Worm (Caenorhabditis elegans) whole organism, late embryonic: ENCODE results near the gene glr-6.

Experiments
- C38D4.7 ChIP-seq: fragments of 200-800 bp; sonication (Bioruptor generic); optimal IDR thresholded peaks from 2 replicates; lab custom pipeline; 2018; ENCODE audit warnings: mild to moderate bottlenecking, missing genetic modification characterization, moderate library complexity, missing compliant biosample characterization
- K09A11.1 ChIP-seq: sonication (generic microtip); optimal IDR thresholded peaks from 2 replicates; lab custom pipeline; 2017; ENCODE audit warnings: antibody characterized with exemption, mild to moderate bottlenecking, missing genetic modification characterization, missing compliant biosample characterization; ENCODE audit not compliant: insufficient read depth
- T23F11.4 ChIP-seq: fragments of 200-800 bp; sonication (Bioruptor generic); optimal IDR thresholded peaks from 2 replicates; lab custom pipeline; 2018; ENCODE audit warnings: mild to moderate bottlenecking, missing genetic modification characterization, missing compliant biosample characterization
- Y22D7AL.16 ChIP-seq: sonication (generic microtip); optimal IDR thresholded peaks from 2 replicates; lab custom pipeline; 2016; ENCODE audit warnings: missing genetic modification characterization, missing compliant biosample characterization
- ahr-1 ChIP-seq: sonication (generic microtip); optimal IDR thresholded peaks from 2 replicates; lab custom pipeline; 2016; ENCODE audit warnings: missing genetic modification characterization, missing compliant biosample characterization
- ceh-18 ChIP-seq: sonication (generic microtip); optimal IDR thresholded peaks from 2 replicates; lab custom pipeline; 2016; ENCODE audit warnings: missing genetic modification characterization, missing compliant biosample characterization
- ceh-19 ChIP-seq: fragments of 200-800 bp; sonication (Bioruptor generic); optimal IDR thresholded peaks from 2 replicates; lab custom pipeline; 2018; ENCODE audit warnings: mild to moderate bottlenecking, missing genetic modification characterization, missing compliant biosample characterization
- ceh-24 ChIP-seq: sonication (generic microtip); optimal IDR thresholded peaks from 2 replicates; lab custom pipeline; 2016; ENCODE audit warnings: mild to moderate bottlenecking, missing genetic modification characterization, missing compliant biosample characterization
- ceh-31 ChIP-seq: sonication (generic microtip); optimal IDR thresholded peaks from 2 replicates; lab custom pipeline; 2016; ENCODE audit warnings: missing genetic modification characterization, missing compliant biosample characterization
- ceh-34 ChIP-seq: sonication (generic microtip); optimal IDR thresholded peaks from 2 replicates; lab custom pipeline; 2016; ENCODE audit warnings: mild to moderate bottlenecking, missing genetic modification characterization, missing compliant biosample characterization
- ceh-45 ChIP-seq: fragments of 200-800 bp; sonication (Bioruptor generic); IDR thresholded peaks from 2 replicates; pipeline ENCODE4 v1.3.6; 2022; ENCODE audit warnings: missing genetic modification reagents, missing genetic modification characterization, missing compliant biosample characterization
- ceh-48 ChIP-seq: sonication (generic microtip); optimal IDR thresholded peaks from 2 replicates; lab custom pipeline; 2016; ENCODE audit warnings: missing genetic modification characterization, inconsistent platforms, missing compliant biosample characterization
- che-1 ChIP-seq: sonication (generic microtip); optimal IDR thresholded peaks from 2 replicates; lab custom pipeline; 2016; ENCODE audit warnings: mild to moderate bottlenecking, missing genetic modification characterization, missing compliant biosample characterization
- dmd-4 ChIP-seq: sonication (generic microtip); optimal IDR thresholded peaks from 2 replicates; lab custom pipeline; 2016; ENCODE audit warnings: borderline replicate concordance, missing genetic modification characterization, missing compliant biosample characterization
- dve-1 ChIP-seq: sonication (generic microtip); optimal IDR thresholded peaks from 2 replicates; lab custom pipeline; 2017; ENCODE audit warnings: antibody characterized with exemption, mild to moderate bottlenecking, missing genetic modification characterization, missing compliant biosample characterization
- elt-2 ChIP-seq: sonication (generic microtip); optimal IDR thresholded peaks from 2 replicates; lab custom pipeline; 2016; ENCODE audit warnings: missing genetic modification reagents, missing genetic modification characterization, missing compliant biosample characterization
- eyg-1 ChIP-seq: sonication (generic microtip); optimal IDR thresholded peaks from 2 replicates; lab custom pipeline; 2016; ENCODE audit warnings: missing genotype, missing genetic modification characterization, missing compliant biosample characterization
- fax-1 ChIP-seq: sonication (generic microtip); optimal IDR thresholded peaks from 2 replicates; lab custom pipeline; 2016; ENCODE audit warnings: missing genotype, missing genetic modification characterization, missing compliant biosample characterization
- fkh-10 ChIP-seq: fragments of 150-350 bp; optimal IDR thresholded peaks from 2 replicates; lab custom pipeline; 2014; ENCODE audit warnings: missing biosample characterization, missing genetic modification reagents, missing genetic modification characterization
- gmeb-2 ChIP-seq: sonication (generic microtip); optimal IDR thresholded peaks from 2 replicates; lab custom pipeline; 2016; ENCODE audit warnings: missing genetic modification characterization, inconsistent platforms, missing compliant biosample characterization
- hlh-15 ChIP-seq: sonication (generic microtip); optimal IDR thresholded peaks from 2 replicates; lab custom pipeline; 2016; ENCODE audit warnings: missing genetic modification characterization, missing compliant biosample characterization
- hlh-30 ChIP-seq: sonication (generic microtip); optimal IDR thresholded peaks from 2 replicates; lab custom pipeline; 2017; ENCODE audit warnings: antibody characterized with exemption, missing genetic modification characterization, missing compliant biosample characterization; ENCODE audit not compliant: insufficient read depth
- lin-11 ChIP-seq: fragments of 200-800 bp; sonication (Bioruptor generic); optimal IDR thresholded peaks from 2 replicates; lab custom pipeline; 2018; ENCODE audit warnings: mild to moderate bottlenecking, missing genetic modification characterization, missing compliant biosample characterization
- nhr-11 ChIP-seq: fragments of 150-350 bp; optimal IDR thresholded peaks from 2 replicates; lab custom pipeline; 2014; ENCODE audit warnings: missing biosample characterization, missing genetic modification characterization
- nhr-232 ChIP-seq: sonication (generic microtip); optimal IDR thresholded peaks from 2 replicates; lab custom pipeline; 2016; ENCODE audit warnings: missing genetic modification characterization, missing compliant biosample characterization
- npax-4 ChIP-seq: sonication (generic microtip); optimal IDR thresholded peaks from 2 replicates; lab custom pipeline; 2016; ENCODE audit warnings: missing genetic modification characterization, missing compliant biosample characterization
- pag-3 ChIP-seq: sonication (generic microtip); optimal IDR thresholded peaks from 2 replicates; lab custom pipeline; 2016; ENCODE audit warnings: missing compliant biosample characterization, missing genetic modification characterization, borderline replicate concordance
- pha-2 ChIP-seq: sonication (generic microtip); optimal IDR thresholded peaks from 2 replicates; lab custom pipeline; 2017; ENCODE audit warnings: mild to moderate bottlenecking, missing genetic modification characterization, missing compliant biosample characterization
- pros-1 ChIP-seq: fragments of 150-350 bp; optimal IDR thresholded peaks from 2 replicates; lab custom pipeline; 2014; ENCODE audit warnings: missing biosample characterization, missing genetic modification reagents, missing genetic modification characterization
- sox-2 ChIP-seq: fragments of 200-800 bp; sonication (Bioruptor generic); IDR thresholded peaks from 2 replicates; pipeline ENCODE4 v1.3.6; 2022; ENCODE audit warnings: missing genetic modification reagents, missing genetic modification characterization, missing compliant biosample characterization
- sox-4 ChIP-seq: sonication (generic microtip); optimal IDR thresholded peaks from 2 replicates; lab custom pipeline; 2017; ENCODE audit warnings: mild to moderate bottlenecking, missing genetic modification characterization, inconsistent platforms, missing compliant biosample characterization
- unc-3 ChIP-seq, 2 experiments: fragments of 200-800 bp in 1 of 2; sonication (Bioruptor generic) in 1 of 2; sonication (generic microtip) in 1 of 2; conservative IDR thresholded peaks in 1 of 2; optimal IDR thresholded peaks in 1 of 2; 2 replicates each; pipeline versions ENCODE4 v1.3.6 to Lab custom; 2016 to 2022; ENCODE audit warnings: missing compliant biosample characterization in 2 of 2, missing genetic modification characterization in 2 of 2, missing genetic modification reagents in 1 of 2
- unc-42 ChIP-seq: sonication (generic microtip); optimal IDR thresholded peaks from 2 replicates; lab custom pipeline; 2016; ENCODE audit warnings: missing genotype, missing genetic modification characterization, missing compliant biosample characterization

Gene glr-6

DNA sequence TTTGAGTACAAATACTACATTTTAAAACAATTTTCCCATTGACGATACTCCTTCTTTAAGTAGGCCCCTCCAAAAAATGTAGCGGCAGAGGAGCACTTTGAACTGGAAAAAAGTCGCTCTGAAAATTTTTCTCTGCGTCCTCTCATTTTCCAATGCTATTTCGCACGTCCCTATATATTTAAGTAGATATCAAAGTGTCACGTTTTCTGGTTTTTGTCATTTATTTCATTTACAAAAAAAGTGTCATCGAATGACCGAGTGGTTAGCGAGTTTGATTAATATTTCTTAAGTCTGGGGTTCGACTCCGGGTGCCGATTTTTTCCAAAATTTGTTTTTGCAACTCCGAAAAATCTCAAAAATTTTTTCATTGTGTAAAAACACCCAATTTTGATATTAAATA, 26.4 kb upstream of the glr-6 start:
- no peak for TF ChIP-seq pros-1
- TF ChIP-seq nhr-11 (tag; lab: Kevin White, UChicago) = no peak
- TF ChIP-seq che-1 (tag; lab: Kevin White, UChicago) = no peak
- TF ChIP-seq T23F11.4 (GFP tag; lab: Kevin White, UChicago) = no peak
- no peak for TF ChIP-seq ahr-1 (tag; lab: Kevin White, UChicago)
- no peak for TF ChIP-seq fax-1 (tag; lab: Kevin White, UChicago)
- TF ChIP-seq Y22D7AL.16 (tag; lab: Kevin White, UChicago) = no peak
- TF ChIP-seq ceh-24 = no peak
- no peak for TF ChIP-seq fkh-10
- no peak for TF ChIP-seq ceh-45
- no peak for TF ChIP-seq ceh-34 (tag; lab: Kevin White, UChicago)
- no peak for TF ChIP-seq ceh-18 (tag; lab: Kevin White, UChicago)
- TF ChIP-seq hlh-15 (tag; lab: Kevin White, UChicago) = no peak
- no peak for TF ChIP-seq C38D4.7
- no peak for TF ChIP-seq dve-1
- TF ChIP-seq ceh-19 (GFP tag; lab: Kevin White, UChicago) = no peak

DNA sequence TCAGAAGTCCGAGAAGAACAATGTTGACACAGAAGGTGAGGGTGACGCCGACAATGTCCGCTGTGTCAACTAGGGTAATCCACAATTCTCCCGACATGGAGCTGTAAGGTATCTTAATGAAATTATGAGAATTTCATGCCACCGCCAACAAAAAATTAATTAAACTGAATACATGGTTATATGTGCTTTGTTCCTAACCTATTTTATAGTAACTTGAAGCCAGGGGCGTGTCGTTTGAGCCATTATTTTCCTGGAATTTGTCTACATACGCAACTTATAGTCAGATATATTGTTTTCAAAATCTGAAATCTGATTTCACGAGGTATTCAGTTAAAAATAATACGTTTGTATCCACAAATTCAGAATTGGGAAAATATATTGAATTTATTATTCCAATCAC, 25.3 kb upstream of the glr-6 start, which contains the start of gene odr-10:
Gene odr-10 (minus strand): TSS at position 101 of the 400 bp plus-strand sequence.
- no peak for TF ChIP-seq che-1 (tag; lab: Kevin White, UChicago)
- no peak for TF ChIP-seq unc-3 (GFP tag; conservative IDR thresholded peaks at IDR 0.05; lab: Robert Waterston, UW)
- no peak for TF ChIP-seq unc-3 (tag; optimal IDR thresholded peaks at IDR 0.05; lab: Kevin White, UChicago)
- TF ChIP-seq ceh-48 = no peak
- no peak for TF ChIP-seq K09A11.1
- no peak for TF ChIP-seq hlh-30
- TF ChIP-seq npax-4 (tag; lab: Kevin White, UChicago) = no peak
- no peak for TF ChIP-seq pros-1
- TF ChIP-seq nhr-232 (tag; lab: Kevin White, UChicago) = no peak
- no peak for TF ChIP-seq sox-2 (GFP tag; lab: Robert Waterston, UW)
- TF ChIP-seq elt-2 (tag; lab: Kevin White, UChicago) = no peak

- TF ChIP-seq lin-11 (tag; lab: Kevin White, UChicago) (no peak), unc-3 (GFP tag; conservative IDR thresholded peaks at IDR 0.05; lab: Robert Waterston, UW) (no peak), unc-3 (tag; optimal IDR thresholded peaks at IDR 0.05; lab: Kevin White, UChicago) (no peak), gmeb-2 (tag; lab: Kevin White, UChicago) (no peak), eyg-1 (tag; lab: Kevin White, UChicago) (no peak), sox-2 (GFP tag; lab: Robert Waterston, UW) (no peak), ahr-1 (tag; lab: Kevin White, UChicago) (no peak), pha-2 (tag; lab: Kevin White, UChicago) (no peak), hlh-30 (no peak), pag-3 (tag; lab: Kevin White, UChicago) (no peak), dve-1 (no peak), che-1 (tag; lab: Kevin White, UChicago) (no peak), npax-4 (tag; lab: Kevin White, UChicago) (no peak), sox-4 (no peak), nhr-232 (tag; lab: Kevin White, UChicago) (no peak)
Observed at ce11 chrX:6863032-6863431, 22.5 kb upstream of the glr-6 start, which contains the start of gene nep-4. nep-4 (minus strand) TSS chrX:6863424.

ce11 chrX:6861564-6861963, 21.0 kb upstream of the glr-6 start:
- TF ChIP-seq ceh-34 (tag; lab: Kevin White, UChicago) (no peak), ceh-31 (tag; lab: Kevin White, UChicago) (no peak), nhr-232 (tag; lab: Kevin White, UChicago) (no peak), sox-2 (GFP tag; lab: Robert Waterston, UW) (no peak)

- TF ChIP-seq unc-42 (tag; lab: Kevin White, UChicago) (peak; percentile 80), dmd-4 (tag; lab: Kevin White, UChicago) (no peak)
Observed at ce11 chrX:6856793-6857192, 16.3 kb upstream of the glr-6 start.
